Worm (Caenorhabditis elegans): ENCODE data around the gene F53F4.2.

ce11 chrV:13563841-13564240, 25.6 kb downstream of the F53F4.2 start, which contains the start of gene grl-17:
- no peak for TF ChIP-seq nhr-237 (tag; optimal IDR thresholded peaks at IDR 0.05)
- TF ChIP-seq ztf-1 (GFP tag; conservative IDR thresholded peaks at IDR 0.05), result no peak
- TF ChIP-seq aly-2 (tag; optimal IDR thresholded peaks at IDR 0.05), result no peak
- TF ChIP-seq snpc-4 (tag; optimal IDR thresholded peaks at IDR 0.05), result no peak
- no peak for TF ChIP-seq ztf-11 (tag; optimal IDR thresholded peaks at IDR 0.05)
- no peak for TF ChIP-seq egl-27 (tag; optimal IDR thresholded peaks at IDR 0.05)
- TF ChIP-seq unc-62 (GFP tag; optimal IDR thresholded peaks at IDR 0.05), result no peak
- no peak for TF ChIP-seq lsy-2 (tag; optimal IDR thresholded peaks at IDR 0.05)
- no peak for TF ChIP-seq nhr-11 (tag; optimal IDR thresholded peaks at IDR 0.05)
- no peak for TF ChIP-seq nhr-77 (tag; optimal IDR thresholded peaks at IDR 0.05)
- no peak for TF ChIP-seq fos-1 (tag; optimal IDR thresholded peaks at IDR 0.05)
- TF ChIP-seq F13H6.1 (tag; optimal IDR thresholded peaks at IDR 0.05), result no peak
- no peak for TF ChIP-seq C34F6.9 (tag; optimal IDR thresholded peaks at IDR 0.05)
- no peak for TF ChIP-seq lin-11 (tag; optimal IDR thresholded peaks at IDR 0.05)

Measured in whole organism, L2 larva.